Fruit fly (Drosophila melanogaster): ENCODE results near the gene Lrpprc2.

Lrpprc2 gene

dm6 chrX:1480426-1480825 is 20.0 kb upstream of the Lrpprc2 start:
- TF ChIP-seq Rel (GFP tag; optimal IDR thresholded peaks at IDR 0.05): no peak
- peak; percentile 33 for TF ChIP-seq Rel (tag; optimal IDR thresholded peaks at IDR 0.05)
- no peak for TF ChIP-seq sage (GFP tag; optimal IDR thresholded peaks at IDR 0.05)

- TF ChIP-seq sv (GFP tag; optimal IDR thresholded peaks at IDR 0.05) (no peak), Dif (GFP tag; optimal IDR thresholded peaks at IDR 0.05; ENCODE audit: partially characterized antibody) (no peak), sage (GFP tag; optimal IDR thresholded peaks at IDR 0.05) (no peak), tai (GFP tag; optimal IDR thresholded peaks at IDR 0.05) (no peak), br (GFP tag; optimal IDR thresholded peaks at IDR 0.05) (peak; percentile 23), lola (GFP tag; optimal IDR thresholded peaks at IDR 0.05) (no peak), CrebA (GFP tag; optimal IDR thresholded peaks at IDR 0.05; ENCODE audit: borderline replicate concordance) (no peak), dmrt93B (GFP tag; optimal IDR thresholded peaks at IDR 0.05) (no peak), N (GFP tag; optimal IDR thresholded peaks at IDR 0.05) (no peak), Hnf4 (GFP tag; optimal IDR thresholded peaks at IDR 0.05) (no peak), CG9705 (GFP tag; optimal IDR thresholded peaks at IDR 0.05) (peak; percentile 29), h (GFP tag; optimal IDR thresholded peaks at IDR 0.05) (peak; percentile 21), Abd-B (GFP tag; optimal IDR thresholded peaks at IDR 0.05) (no peak), Hr78 (GFP tag; optimal IDR thresholded peaks at IDR 0.05) (no peak), HLH106 (tag; optimal IDR thresholded peaks at IDR 0.05) (peak; percentile 45), fru (GFP tag; optimal IDR thresholded peaks at IDR 0.05) (peak; percentile 42), Rel (GFP tag; optimal IDR thresholded peaks at IDR 0.05) (no peak), Rel (tag; optimal IDR thresholded peaks at IDR 0.05) (peak; percentile 31), Vsx2 (GFP tag; optimal IDR thresholded peaks at IDR 0.05; ENCODE audit: partially characterized antibody) (no peak), OdsH (GFP tag; optimal IDR thresholded peaks at IDR 0.05) (no peak), ey (GFP tag; optimal IDR thresholded peaks at IDR 0.05) (peak; percentile 31), dl (GFP tag; optimal IDR thresholded peaks at IDR 0.05; ENCODE audit: insufficient read depth in 1 of 2, partially characterized antibody in 2 of 2) (no peak), foxo (GFP tag; optimal IDR thresholded peaks at IDR 0.05) (peak in 1 of 2 experiments; percentile 57), Dfd (GFP tag; optimal IDR thresholded peaks at IDR 0.05) (no peak), Mio (GFP tag; optimal IDR thresholded peaks at IDR 0.05) (no peak), brk (GFP tag; optimal IDR thresholded peaks at IDR 0.05) (no peak), CG32264 (GFP tag; optimal IDR thresholded peaks at IDR 0.05) (no peak), jim (GFP tag; optimal IDR thresholded peaks at IDR 0.05) (no peak), psq (GFP tag; optimal IDR thresholded peaks at IDR 0.05) (no peak), usp (GFP tag; optimal IDR thresholded peaks at IDR 0.05) (no peak), GATAd (GFP tag; optimal IDR thresholded peaks at IDR 0.05) (no peak), rgr (GFP tag; optimal IDR thresholded peaks at IDR 0.05) (peak; percentile 42), woc (GFP tag; optimal IDR thresholded peaks at IDR 0.05) (no peak), Sp1 (GFP tag; optimal IDR thresholded peaks at IDR 0.05) (peak; percentile 28), dsf (GFP tag; optimal IDR thresholded peaks at IDR 0.05; ENCODE audit: borderline replicate concordance) (no peak), Jra (GFP tag; optimal IDR thresholded peaks at IDR 0.05) (peak; percentile 13), pan (optimal IDR thresholded peaks at IDR 0.05) (no peak), Myc (optimal IDR thresholded peaks at IDR 0.05) (no peak), Hr83 (GFP tag; optimal IDR thresholded peaks at IDR 0.05; ENCODE audit: poor library complexity, severe bottlenecking) (peak; percentile 9)
Measured at dm6 chrX:1478276-1479122, 18.1 kb upstream of the Lrpprc2 start, which contains the start of gene rush. Gene rush (plus strand): TSS chrX:1478552.

- TF ChIP-seq brk (GFP tag; optimal IDR thresholded peaks at IDR 0.05) (no peak), Jra (GFP tag; optimal IDR thresholded peaks at IDR 0.05) (no peak), h (GFP tag; optimal IDR thresholded peaks at IDR 0.05) (peak; percentile 50), rgr (GFP tag; optimal IDR thresholded peaks at IDR 0.05) (peak; percentile 48), tai (GFP tag; optimal IDR thresholded peaks at IDR 0.05) (no peak), Dif (GFP tag; optimal IDR thresholded peaks at IDR 0.05; ENCODE audit: partially characterized antibody) (no peak), Mio (GFP tag; optimal IDR thresholded peaks at IDR 0.05) (no peak), dl (GFP tag; optimal IDR thresholded peaks at IDR 0.05; ENCODE audit: insufficient read depth in 1 of 2, partially characterized antibody in 2 of 2) (no peak), br (GFP tag; optimal IDR thresholded peaks at IDR 0.05) (peak; percentile 42), Myc (optimal IDR thresholded peaks at IDR 0.05) (peak; percentile 17), sv (GFP tag; optimal IDR thresholded peaks at IDR 0.05) (no peak), psq (GFP tag; optimal IDR thresholded peaks at IDR 0.05) (peak; percentile 3), Hr83 (GFP tag; optimal IDR thresholded peaks at IDR 0.05; ENCODE audit: poor library complexity, severe bottlenecking) (peak; percentile 43), woc (GFP tag; optimal IDR thresholded peaks at IDR 0.05) (no peak), HLH106 (tag; optimal IDR thresholded peaks at IDR 0.05) (no peak), usp (GFP tag; optimal IDR thresholded peaks at IDR 0.05) (no peak), foxo (GFP tag; optimal IDR thresholded peaks at IDR 0.05) (peak in 1 of 2 experiments; percentile 39), fru (GFP tag; optimal IDR thresholded peaks at IDR 0.05) (peak; percentile 30)
Measured at dm6 chrX:1476848-1477247, 16.4 kb upstream of the Lrpprc2 start, which contains the start of the genes Rab27 and mei-38. Gene Rab27 (minus strand): TSS chrX:1476974. Gene mei-38 (plus strand): TSS chrX:1477063.
